Worm (Caenorhabditis elegans): ENCODE measurements around the gene lgc-52.

DNA sequence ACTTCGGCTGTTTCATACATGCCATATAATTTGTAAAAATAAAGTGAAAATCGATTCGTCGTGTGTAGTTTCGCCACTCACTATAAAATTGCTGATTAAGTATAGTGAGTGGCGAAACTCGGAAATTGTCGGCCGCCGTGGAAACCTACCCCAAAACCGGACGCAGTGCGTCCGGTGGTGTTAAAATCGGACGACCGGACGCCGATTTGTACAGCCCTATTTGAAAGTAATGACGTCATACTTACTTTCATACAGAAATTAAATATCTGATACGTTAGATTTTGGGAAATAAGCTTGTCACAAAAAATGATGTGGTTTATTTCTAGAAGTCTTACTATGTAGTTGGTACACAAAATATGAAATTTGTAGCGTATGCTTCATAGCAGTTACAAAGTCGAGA, 1.7 kb upstream of the lgc-52 start:
- TF ChIP-seq him-1 (tag; optimal IDR thresholded peaks at IDR 0.05): no peak
- no peak for TF ChIP-seq dao-5 (tag; optimal IDR thresholded peaks at IDR 0.05)

All from whole organism, L4/young adult.